Fruit fly (Drosophila melanogaster) whole organism, embryonic: ENCODE results near the gene AMPdeam.

Source experiments
- ATbp ChIP-seq: fragments of 200-800 bp; sonication (Bioruptor generic); optimal IDR thresholded peaks from 2 replicates; lab custom pipeline; 2017; ENCODE audit warnings: missing biosample characterization, mild to moderate bottlenecking, missing genetic modification characterization, missing genetic modification reagents
- Asciz ChIP-seq: fragments of 200-800 bp; sonication (Bioruptor generic); optimal IDR thresholded peaks from 2 replicates; lab custom pipeline; 2017; ENCODE audit warnings: missing biosample characterization, mild to moderate bottlenecking, missing genetic modification characterization, missing genetic modification reagents
- B-H1 ChIP-seq: fragments of 200-800 bp; sonication (Bioruptor generic); IDR thresholded peaks from 3 replicates; pipeline ENCODE4 v1.3.6; 2022; ENCODE audit warnings: missing biosample characterization, missing genetic modification characterization
- CG11247 ChIP-seq: fragments of 200-800 bp; sonication (Bioruptor generic); IDR thresholded peaks from 2 replicates; pipeline ENCODE4 v1.3.6; 2022; ENCODE audit warnings: missing biosample characterization, missing genetic modification characterization
- CG11456 ChIP-seq: fragments of 200-800 bp; sonication (Bioruptor generic); IDR thresholded peaks from 3 replicates; pipeline ENCODE4 v1.3.6; 2022; ENCODE audit warnings: missing biosample characterization, missing genetic modification characterization
- CG1529 ChIP-seq: fragments of 200-800 bp; sonication (Bioruptor generic); optimal IDR thresholded peaks from 3 replicates; lab custom pipeline; 2018; ENCODE audit warnings: missing biosample characterization, missing genetic modification characterization
- CG15479 ChIP-seq: fragments of 200-800 bp; sonication (Bioruptor generic); optimal IDR thresholded peaks from 3 replicates; lab custom pipeline; 2019; ENCODE audit warnings: missing biosample characterization, mild to moderate bottlenecking, missing genetic modification characterization, moderate library complexity
- CG15601 ChIP-seq: fragments of 200-800 bp; sonication (Bioruptor generic); optimal IDR thresholded peaks from 3 replicates; lab custom pipeline; 2019; ENCODE audit warnings: missing biosample characterization, mild to moderate bottlenecking, missing genetic modification characterization, moderate library complexity
- CG17186 ChIP-seq: fragments of 200-800 bp; sonication (Bioruptor generic); optimal IDR thresholded peaks from 3 replicates; lab custom pipeline; 2017; ENCODE audit warnings: missing biosample characterization, missing genetic modification reagents, missing genetic modification characterization
- CG17568 ChIP-seq: fragments of 200-800 bp; sonication (Bioruptor generic); optimal IDR thresholded peaks from 2 replicates; lab custom pipeline; 2018; ENCODE audit warnings: missing biosample characterization, mild to moderate bottlenecking, missing genetic modification characterization, moderate library complexity
- CG17829 ChIP-seq: fragments of 200-800 bp; optimal IDR thresholded peaks from 2 replicates; lab custom pipeline; 2019; ENCODE audit warnings: missing biosample characterization, mild to moderate bottlenecking, missing genetic modification characterization, moderate library complexity
- CG18619 ChIP-seq: fragments of 200-800 bp; sonication (Bioruptor generic); optimal IDR thresholded peaks from 3 replicates; lab custom pipeline; 2017; ENCODE audit warnings: missing biosample characterization, mild to moderate bottlenecking, missing genetic modification characterization
- CG2116 ChIP-seq: fragments of 200-800 bp; sonication (Bioruptor generic); optimal IDR thresholded peaks from 3 replicates; lab custom pipeline; 2018; ENCODE audit warnings: missing biosample characterization, mild to moderate bottlenecking, missing genetic modification characterization
- CG2875 ChIP-seq: fragments of 200-800 bp; sonication (Bioruptor generic); optimal IDR thresholded peaks from 2 replicates; lab custom pipeline; 2017; ENCODE audit warnings: missing biosample characterization, mild to moderate bottlenecking, missing genetic modification characterization, missing genetic modification reagents
- CG2889 ChIP-seq: fragments of 200-800 bp; sonication (Bioruptor generic); IDR thresholded peaks from 3 replicates; pipeline ENCODE4 v1.3.6; 2022; ENCODE audit warnings: missing biosample characterization, missing genetic modification characterization
- CG31388 ChIP-seq: fragments of 200-800 bp; sonication (Bioruptor generic); optimal IDR thresholded peaks from 2 replicates; lab custom pipeline; 2016; ENCODE audit warnings: missing biosample characterization, missing genetic modification characterization
- CG34224 ChIP-seq: fragments of 200-800 bp; sonication (Bioruptor generic); IDR thresholded peaks from 3 replicates; pipeline ENCODE4 v1.3.6; 2022; ENCODE audit warnings: missing biosample characterization, missing genetic modification characterization; ENCODE audit not compliant: partially characterized antibody
- CG3847 ChIP-seq: fragments of 200-800 bp; sonication (Bioruptor generic); IDR thresholded peaks from 2 replicates; pipeline ENCODE4 v1.3.6; 2022; ENCODE audit warnings: missing biosample characterization, missing genetic modification characterization
- CG5953 ChIP-seq: fragments of 200-800 bp; sonication (Bioruptor generic); IDR thresholded peaks from 2 replicates; pipeline ENCODE4 v1.3.6; 2022; ENCODE audit warnings: missing biosample characterization, missing genetic modification characterization
- CG6765 ChIP-seq: fragments of 200-800 bp; sonication (Bioruptor generic); optimal IDR thresholded peaks from 3 replicates; lab custom pipeline; 2017; ENCODE audit warnings: missing biosample characterization, mild to moderate bottlenecking, missing genetic modification characterization
- CG6791 ChIP-seq: fragments of 200-800 bp; sonication (Bioruptor generic); IDR thresholded peaks from 3 replicates; pipeline ENCODE4 v1.3.6; 2022; ENCODE audit warnings: missing biosample characterization, missing genetic modification characterization; ENCODE audit not compliant: partially characterized antibody
- CG9437 ChIP-seq: fragments of 200-800 bp; sonication (Bioruptor generic); optimal IDR thresholded peaks from 2 replicates; lab custom pipeline; 2018; ENCODE audit warnings: missing biosample characterization, mild to moderate bottlenecking, missing genetic modification characterization
- Drgx ChIP-seq: fragments of 200-800 bp; sonication (Bioruptor generic); IDR thresholded peaks from 2 replicates; pipeline ENCODE4 v1.3.6; 2022; ENCODE audit warnings: missing biosample characterization, missing genetic modification characterization
- Ets65A ChIP-seq: fragments of 200-800 bp; sonication (Bioruptor generic); peaks from one replicate; lab custom pipeline; 2016; ENCODE audit warnings: missing biosample characterization, missing genetic modification characterization
- Hmx ChIP-seq: fragments of 200-800 bp; sonication (Bioruptor generic); optimal IDR thresholded peaks from 2 replicates; lab custom pipeline; 2016; ENCODE audit warnings: missing biosample characterization, missing genetic modification characterization
- Lim3 ChIP-seq: fragments of 200-800 bp; sonication (Bioruptor generic); IDR thresholded peaks from 2 replicates; pipeline ENCODE4 v1.3.6; 2022; ENCODE audit warnings: missing biosample characterization, missing genetic modification characterization
- NC2β ChIP-seq: fragments of 200-800 bp; sonication (Bioruptor generic); optimal IDR thresholded peaks from 2 replicates; lab custom pipeline; 2016; ENCODE audit warnings: missing biosample characterization, missing genetic modification characterization
- Oaz ChIP-seq: fragments of 200-800 bp; sonication (Bioruptor generic); IDR thresholded peaks from 2 replicates; pipeline ENCODE4 v1.3.6; 2022; ENCODE audit warnings: missing biosample characterization, missing genetic modification characterization
- Ravus ChIP-seq: fragments of 200-800 bp; sonication (Bioruptor generic); IDR thresholded peaks from 2 replicates; pipeline ENCODE4 v1.3.6; 2022; ENCODE audit warnings: missing biosample characterization, missing genetic modification characterization
- az2 ChIP-seq: fragments of 200-800 bp; sonication (Bioruptor generic); optimal IDR thresholded peaks from 3 replicates; lab custom pipeline; 2016; ENCODE audit warnings: missing biosample characterization, missing genetic modification characterization
- cato ChIP-seq: fragments of 200-800 bp; sonication (Bioruptor generic); optimal IDR thresholded peaks from 2 replicates; lab custom pipeline; 2016; ENCODE audit warnings: missing biosample characterization, missing genetic modification characterization, borderline replicate concordance
- chm ChIP-seq: fragments of 200-800 bp; sonication (Bioruptor generic); IDR thresholded peaks from 2 replicates; pipeline ENCODE4 v1.3.6; 2022; ENCODE audit warnings: missing biosample characterization, missing genetic modification characterization
- chn ChIP-seq: fragments of 200-800 bp; sonication (Bioruptor generic); optimal IDR thresholded peaks from 2 replicates; lab custom pipeline; 2016; ENCODE audit warnings: missing biosample characterization, missing genetic modification characterization
- dati ChIP-seq: fragments of 200-800 bp; sonication (Bioruptor generic); IDR thresholded peaks from 2 replicates; pipeline ENCODE4 v1.3.6; 2022; ENCODE audit warnings: missing biosample characterization, missing genetic modification characterization
- ewg ChIP-seq: fragments of 200-800 bp; sonication (Bioruptor generic); optimal IDR thresholded peaks from 3 replicates; lab custom pipeline; 2017; ENCODE audit warnings: mild to moderate bottlenecking, missing biosample characterization, missing genetic modification reagents, missing genetic modification characterization
- gce ChIP-seq: fragments of 200-800 bp; sonication (Bioruptor generic); IDR thresholded peaks from 3 replicates; pipeline ENCODE4 v1.3.6; 2022; ENCODE audit warnings: missing biosample characterization, missing genetic modification characterization
- jing ChIP-seq: fragments of 200-800 bp; sonication (Bioruptor generic); optimal IDR thresholded peaks from 2 replicates; lab custom pipeline; 2018; ENCODE audit warnings: missing biosample characterization, mild to moderate bottlenecking, missing genetic modification characterization
- kni ChIP-seq: fragments of 200-800 bp; sonication (Bioruptor generic); optimal IDR thresholded peaks from 3 replicates; lab custom pipeline; 2017; ENCODE audit warnings: mild to moderate bottlenecking, missing biosample characterization, missing genetic modification reagents, missing genetic modification characterization
- mam ChIP-seq: fragments of 200-800 bp; sonication (Bioruptor generic); optimal IDR thresholded peaks from 3 replicates; lab custom pipeline; 2016; ENCODE audit warnings: missing biosample characterization, missing genetic modification characterization
- mirr ChIP-seq: fragments of 200-800 bp; sonication (Bioruptor generic); optimal IDR thresholded peaks from 3 replicates; lab custom pipeline; 2018; ENCODE audit warnings: missing biosample characterization, mild to moderate bottlenecking, missing genetic modification characterization
- odd ChIP-seq: fragments of 200-800 bp; sonication (Bioruptor generic); optimal IDR thresholded peaks from 2 replicates; lab custom pipeline; 2017; ENCODE audit warnings: missing biosample characterization, mild to moderate bottlenecking, missing genetic modification characterization
- pita ChIP-seq: fragments of 200-800 bp; sonication (Bioruptor generic); optimal IDR thresholded peaks from 2 replicates; lab custom pipeline; 2017; ENCODE audit warnings: missing biosample characterization, mild to moderate bottlenecking, missing genetic modification characterization
- sd ChIP-seq: fragments of 200-800 bp; sonication (Bioruptor generic); optimal IDR thresholded peaks from 3 replicates; lab custom pipeline; 2018; ENCODE audit warnings: missing biosample characterization, mild to moderate bottlenecking, missing genetic modification characterization, moderate library complexity
- sens ChIP-seq: fragments of 200-800 bp; sonication (Bioruptor generic); peaks from one replicate; lab custom pipeline; 2016; ENCODE audit warnings: missing biosample characterization, missing genetic modification characterization
- slou ChIP-seq: fragments of 200-800 bp; sonication (Bioruptor generic); optimal IDR thresholded peaks from 3 replicates; lab custom pipeline; 2016; ENCODE audit warnings: missing biosample characterization, missing genetic modification characterization
- sob ChIP-seq: fragments of 200-800 bp; sonication (Bioruptor generic); IDR thresholded peaks from 2 replicates; pipeline ENCODE4 v1.3.6; 2022; ENCODE audit warnings: missing biosample characterization, missing genetic modification characterization
- tll ChIP-seq, 2 experiments: fragments of 200-800 bp in 1 of 2; fragments of >200 bp in 1 of 2; sonication (Bioruptor generic) in 1 of 2; optimal IDR thresholded peaks; 2 replicates each; lab custom pipeline; 2017 to 2019; ENCODE audit warnings: missing biosample characterization in 2 of 2, missing genetic modification characterization in 2 of 2, mild to moderate bottlenecking in 1 of 2, moderate library complexity in 1 of 2
- trem ChIP-seq: fragments of 200-800 bp; optimal IDR thresholded peaks from 3 replicates; lab custom pipeline; 2019; ENCODE audit warnings: missing biosample characterization, mild to moderate bottlenecking, missing genetic modification characterization, moderate library complexity
- tup ChIP-seq: fragments of 200-800 bp; sonication (Bioruptor generic); optimal IDR thresholded peaks from 2 replicates; lab custom pipeline; 2016; ENCODE audit warnings: missing biosample characterization, mild to moderate bottlenecking, missing genetic modification characterization, moderate library complexity
- zfh2 ChIP-seq: fragments of 200-800 bp; sonication (Bioruptor generic); optimal IDR thresholded peaks from 2 replicates; lab custom pipeline; 2016; ENCODE audit warnings: missing biosample characterization, missing genetic modification characterization

Gene AMPdeam

DNA sequence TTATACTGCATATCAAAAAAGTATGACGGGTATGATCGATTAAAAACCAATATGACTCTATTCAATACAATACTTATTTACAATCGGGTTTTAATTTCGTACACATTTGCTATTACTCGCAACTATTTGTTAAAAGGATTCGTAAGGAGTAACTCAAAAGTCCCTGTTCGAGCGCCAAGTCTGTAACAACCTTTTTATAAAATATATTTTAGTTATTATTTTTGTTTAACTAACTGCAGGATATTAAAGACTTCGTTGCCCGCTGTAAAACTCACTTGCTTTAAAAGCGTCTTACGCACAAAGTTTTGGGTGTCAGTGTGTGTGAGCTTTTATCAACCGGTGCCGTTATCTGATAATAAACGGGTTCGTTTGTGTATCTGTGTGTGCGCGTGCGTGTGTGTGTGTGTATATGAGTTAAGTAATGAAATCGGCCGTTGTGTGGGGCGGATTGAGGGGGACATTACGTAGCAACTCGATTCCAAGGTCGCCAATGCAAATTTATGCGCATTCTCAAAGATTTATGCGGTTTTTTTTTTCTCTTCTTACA is 45.3 kb upstream of the AMPdeam start (continued):
- TF ChIP-seq mam (GFP tag; lab: Kevin White, UChicago) = peak; percentile 87
- TF ChIP-seq CG1529 (GFP tag; lab: Kevin White, UChicago) = peak; percentile 74
- TF ChIP-seq Hmx (GFP tag; lab: Kevin White, UChicago) = peak; percentile 18
- peak; percentile 79 for TF ChIP-seq Oaz
- peak; percentile 17 for TF ChIP-seq CG2116 (GFP tag; lab: Kevin White, UChicago)
- TF ChIP-seq sd = peak; percentile 64
- peak; percentile 55 for TF ChIP-seq CG2875 (GFP tag; lab: Kevin White, UChicago)
- TF ChIP-seq B-H1 (GFP tag; lab: Robert Waterston, UW) = peak; percentile 88
- peak; percentile 19 for TF ChIP-seq NC2β (GFP tag; lab: Kevin White, UChicago)
- TF ChIP-seq CG17186 (GFP tag; lab: Kevin White, UChicago) = no peak
- no peak for TF ChIP-seq CG6791 (GFP tag; lab: Robert Waterston, UW)
- peak; percentile 70 for TF ChIP-seq CG15601
- peak; percentile 83 for TF ChIP-seq odd
- peak; percentile 91 for TF ChIP-seq CG11456 (GFP tag; lab: Robert Waterston, UW)
- TF ChIP-seq cato (GFP tag; lab: Kevin White, UChicago) = peak; percentile 63
- peak; percentile 51 for TF ChIP-seq trem (tag; lab: Kevin White, UChicago)
- peak; percentile 96 for TF ChIP-seq sens (GFP tag; lab: Kevin White, UChicago)
- peak; percentile 82 for TF ChIP-seq Asciz (GFP tag; lab: Kevin White, UChicago)
- TF ChIP-seq CG18619 = peak; percentile 91
- TF ChIP-seq Ets65A = peak; percentile 95
- peak; percentile 52; the same call in 1 of the 2 replicates for TF ChIP-seq dati (GFP tag; lab: Robert Waterston, UW)
- peak; percentile 71; the same call in 1 of the 2 replicates for TF ChIP-seq CG5953 (GFP tag; lab: Robert Waterston, UW)
- peak; percentile 68; the same call in 1 of the 2 replicates for TF ChIP-seq Lim3 (GFP tag; lab: Robert Waterston, UW)
- TF ChIP-seq mirr (GFP tag; lab: Kevin White, UChicago) = no peak
- peak; percentile 61; the same call in 1 of the 3 replicates for TF ChIP-seq gce (GFP tag; lab: Robert Waterston, UW)
- peak; percentile 60 for TF ChIP-seq chn
- no peak for TF ChIP-seq tll (GFP tag; optimal IDR thresholded peaks at IDR 0.05; lab: Kevin White, UChicago)
- TF ChIP-seq CG2889 (GFP tag; lab: Robert Waterston, UW) = peak; percentile 83
- peak; percentile 85 for TF ChIP-seq CG17829
- TF ChIP-seq CG31388 = peak; percentile 20
- peak; percentile 75 for TF ChIP-seq Ravus (GFP tag; lab: Robert Waterston, UW)
- peak; percentile 43 for TF ChIP-seq tup (GFP tag; lab: Kevin White, UChicago)
- TF ChIP-seq chm (GFP tag; lab: Robert Waterston, UW) = no peak
- TF ChIP-seq CG15479 (GFP tag; lab: Kevin White, UChicago) = no peak
- TF ChIP-seq sob (GFP tag; lab: Robert Waterston, UW) = peak; percentile 90
- TF ChIP-seq CG9437 (GFP tag; lab: Kevin White, UChicago) = peak; percentile 88
- TF ChIP-seq ewg (GFP tag; lab: Kevin White, UChicago) = peak; percentile 72
- peak; percentile 82 for TF ChIP-seq az2 (GFP tag; lab: Kevin White, UChicago)
- no peak for TF ChIP-seq kni
- peak; percentile 76 for TF ChIP-seq jing
- TF ChIP-seq CG34224 (GFP tag; lab: Robert Waterston, UW) = no peak
- peak; percentile 38; the same call in 1 of the 2 replicates for TF ChIP-seq Drgx
- TF ChIP-seq CG6765 = peak; percentile 70
- peak; percentile 83 for TF ChIP-seq slou (GFP tag; lab: Kevin White, UChicago)
- peak; percentile 86 for TF ChIP-seq CG11247
- TF ChIP-seq pita (GFP tag; lab: Kevin White, UChicago) = no peak
- TF ChIP-seq ATbp = peak; percentile 68
- TF ChIP-seq zfh2 = peak; percentile 78
- TF ChIP-seq CG3847 (GFP tag; lab: Robert Waterston, UW) = peak; percentile 94
- peak; percentile 81 for TF ChIP-seq CG17568 (GFP tag; lab: Kevin White, UChicago)
